Worm (Caenorhabditis elegans): Measurements from ENCODE around the gene npr-39.

Gene npr-39

ce11 chrV:10031384-10032171, 35.3 kb upstream of the npr-39 start (continued):
- TF ChIP-seq lin-35 (GFP tag; optimal IDR thresholded peaks at IDR 0.05) (peak in 1 of 3 experiments; percentile 70), B0019.2 (GFP tag; conservative IDR thresholded peaks at IDR 0.05) (no peak), Y67H2A.10 (GFP tag; conservative IDR thresholded peaks at IDR 0.05) (no peak), lin-26 (GFP tag; IDR thresholded peaks at IDR 0.05) (no peak), ztf-25 (GFP tag; IDR thresholded peaks at IDR 0.05) (no peak), ztf-26 (tag; optimal IDR thresholded peaks at IDR 0.05) (no peak), sea-2 (GFP tag; IDR thresholded peaks at IDR 0.05) (no peak), ama-1 (optimal IDR thresholded peaks at IDR 0.05) (no peak), ama-1 (GFP tag; optimal IDR thresholded peaks at IDR 0.05) (no peak), F23B12.7 (tag; optimal IDR thresholded peaks at IDR 0.05; ENCODE audit: insufficient read depth) (peak; percentile 17), pha-4 (tag; optimal IDR thresholded peaks at IDR 0.05) (no peak), madf-3 (GFP tag; IDR thresholded peaks at IDR 0.05) (no peak), rec-8 (tag; optimal IDR thresholded peaks at IDR 0.05) (no peak), dox-1 (GFP tag; IDR thresholded peaks at IDR 0.05) (peak; percentile 50), attf-6 (GFP tag; IDR thresholded peaks at IDR 0.05) (no peak), Y95B8A.8 (GFP tag; IDR thresholded peaks at IDR 0.05) (no peak), ztf-18 (tag; optimal IDR thresholded peaks at IDR 0.05) (no peak), F49E8.2 (tag; optimal IDR thresholded peaks at IDR 0.05; ENCODE audit: insufficient read depth) (no peak), pbrm-1 (GFP tag; IDR thresholded peaks at IDR 0.05) (no peak), hsf-1 (GFP tag; IDR thresholded peaks at IDR 0.05) (no peak), F57A8.1 (GFP tag; optimal IDR thresholded peaks at IDR 0.05) (no peak), mes-4 (tag; optimal IDR thresholded peaks at IDR 0.05) (no peak), ztf-22 (GFP tag; optimal IDR thresholded peaks at IDR 0.05) (no peak), dpl-1 (GFP tag; optimal IDR thresholded peaks at IDR 0.05) (peak; percentile 11), attf-3 (GFP tag; conservative IDR thresholded peaks at IDR 0.05) (no peak), F22D6.2 (tag; optimal IDR thresholded peaks at IDR 0.05) (no peak), snpc-1.3 (tag; optimal IDR thresholded peaks at IDR 0.05; ENCODE audit: insufficient read depth) (no peak), hmg-1.2 (GFP tag; IDR thresholded peaks at IDR 0.05) (no peak), bed-2 (GFP tag; IDR thresholded peaks at IDR 0.05) (no peak), ztf-3 (GFP tag; optimal IDR thresholded peaks at IDR 0.05) (no peak), ceh-100 (GFP tag; IDR thresholded peaks at IDR 0.05) (no peak), madf-8 (GFP tag; conservative IDR thresholded peaks at IDR 0.05) (0 out of 2 replicates have a peak, but pooled peaks have one; percentile 10), madf-6 (GFP tag; IDR thresholded peaks at IDR 0.05) (peak; percentile 60; the same call in 1 of the 2 replicates), F33H1.4 (GFP tag; IDR thresholded peaks at IDR 0.05) (no peak), efl-1 (GFP tag; optimal IDR thresholded peaks at IDR 0.05) (peak; percentile 57), unc-130 (GFP tag; optimal IDR thresholded peaks at IDR 0.05) (no peak), snpc-4 (GFP tag; optimal IDR thresholded peaks at IDR 0.05) (no peak), snpc-4 (tag; optimal IDR thresholded peaks at IDR 0.05) (peak in 1 of 4 experiments; percentile 34), ztf-6 (GFP tag; IDR thresholded peaks at IDR 0.05) (no peak), nhr-179 (tag; optimal IDR thresholded peaks at IDR 0.05) (no peak), cebp-2 (GFP tag; IDR thresholded peaks at IDR 0.05) (no peak), lir-1 (GFP tag; conservative IDR thresholded peaks at IDR 0.05) (0 out of 2 replicates have a peak, but pooled peaks have one; percentile 23), attf-5 (GFP tag; optimal IDR thresholded peaks at IDR 0.05) (peak; percentile 17), K12H6.12 (tag; optimal IDR thresholded peaks at IDR 0.05) (no peak), lsl-1 (GFP tag; optimal IDR thresholded peaks at IDR 0.05) (no peak), nhr-120 (GFP tag; IDR thresholded peaks at IDR 0.05) (no peak), akir-1 (GFP tag; optimal IDR thresholded peaks at IDR 0.05) (no peak), nhr-80 (tag; optimal IDR thresholded peaks at IDR 0.05) (peak; percentile 79)

Data from whole organism, young adult.